Worm (Caenorhabditis elegans) whole organism, mixed stage, embryonic: Measurements from ENCODE around the gene swt-6.

Source experiments
- M03D4.4 ChIP-seq: sonication (generic microtip); optimal IDR thresholded peaks from 2 replicates; lab custom pipeline; 2017; ENCODE audit warnings: mild to moderate bottlenecking, missing genetic modification characterization, missing compliant biosample characterization
- bed-3 ChIP-seq: fragments of 200-800 bp; sonication (Bioruptor generic); optimal IDR thresholded peaks from 3 replicates; lab custom pipeline; 2018; ENCODE audit warnings: mild to moderate bottlenecking, missing genetic modification characterization, moderate library complexity, missing compliant biosample characterization
- blmp-1 ChIP-seq: fragments of 150-350 bp; optimal IDR thresholded peaks from 2 replicates; lab custom pipeline; 2014; ENCODE audit warnings: missing biosample characterization, missing genetic modification characterization
- ceh-39 ChIP-seq: fragments of 150-350 bp; optimal IDR thresholded peaks from 2 replicates; lab custom pipeline; 2014; ENCODE audit warnings: missing biosample characterization, missing genetic modification characterization
- ceh-83 ChIP-seq: fragments of 200-800 bp; sonication (Bioruptor generic); optimal IDR thresholded peaks from 2 replicates; lab custom pipeline; 2018; ENCODE audit warnings: mild to moderate bottlenecking, missing genetic modification characterization, missing compliant biosample characterization
- ces-1 ChIP-seq: fragments of 150-350 bp; optimal IDR thresholded peaks from 2 replicates; lab custom pipeline; 2014; ENCODE audit warnings: missing biosample characterization, missing genetic modification reagents, missing genetic modification characterization
- drap-1 ChIP-seq: fragments of 200-800 bp; sonication (Bioruptor generic); optimal IDR thresholded peaks from 3 replicates; lab custom pipeline; 2018; ENCODE audit warnings: mild to moderate bottlenecking, missing genetic modification characterization, missing compliant biosample characterization
- elt-1 ChIP-seq: sonication (generic microtip); optimal IDR thresholded peaks from 2 replicates; lab custom pipeline; 2017; ENCODE audit warnings: missing genetic modification characterization, mild to moderate bottlenecking, missing compliant biosample characterization, antibody characterized with exemption, moderate library complexity, borderline replicate concordance; ENCODE audit not compliant: insufficient read depth
- elt-3 ChIP-seq: fragments of 150-350 bp; optimal IDR thresholded peaks from 2 replicates; lab custom pipeline; 2014; ENCODE audit warnings: missing biosample characterization, missing genetic modification characterization
- flh-1 ChIP-seq: fragments of 200-800 bp; sonication (Bioruptor generic); optimal IDR thresholded peaks from 2 replicates; lab custom pipeline; 2018; ENCODE audit warnings: mild to moderate bottlenecking, missing genetic modification characterization, moderate library complexity, missing compliant biosample characterization
- ham-2 ChIP-seq: fragments of 200-800 bp; sonication (Bioruptor generic); optimal IDR thresholded peaks from 2 replicates; lab custom pipeline; 2018; ENCODE audit warnings: mild to moderate bottlenecking, missing genetic modification characterization, missing compliant biosample characterization
- hlh-1 ChIP-seq: fragments of 150-350 bp; optimal IDR thresholded peaks from 2 replicates; lab custom pipeline; 2014; ENCODE audit warnings: missing biosample characterization, missing genetic modification reagents, missing genetic modification characterization
- lin-32 ChIP-seq: fragments of 200-800 bp; sonication (Bioruptor generic); optimal IDR thresholded peaks from 2 replicates; lab custom pipeline; 2018; ENCODE audit warnings: mild to moderate bottlenecking, missing genetic modification characterization, missing compliant biosample characterization
- lsy-2 ChIP-seq: fragments of 150-350 bp; optimal IDR thresholded peaks from 2 replicates; lab custom pipeline; 2014; ENCODE audit warnings: missing biosample characterization, missing genetic modification characterization
- mab-5 ChIP-seq: fragments of 150-350 bp; optimal IDR thresholded peaks from 2 replicates; lab custom pipeline; 2014; ENCODE audit warnings: missing biosample characterization, missing genetic modification characterization
- mls-2 ChIP-seq: sonication (generic microtip); optimal IDR thresholded peaks from 2 replicates; lab custom pipeline; 2016; ENCODE audit warnings: mild to moderate bottlenecking, missing genetic modification characterization, moderate library complexity, missing compliant biosample characterization
- nhr-12 ChIP-seq: fragments of 150-350 bp; optimal IDR thresholded peaks from 2 replicates; lab custom pipeline; 2014; ENCODE audit warnings: missing biosample characterization, missing genetic modification characterization
- nhr-237 ChIP-seq: fragments of 150-350 bp; optimal IDR thresholded peaks from 2 replicates; lab custom pipeline; 2014; ENCODE audit warnings: missing biosample characterization, missing genetic modification characterization
- nhr-28 ChIP-seq: fragments of 150-350 bp; optimal IDR thresholded peaks from 2 replicates; lab custom pipeline; 2014; ENCODE audit warnings: missing biosample characterization, missing genetic modification characterization
- nhr-76 ChIP-seq: sonication (generic microtip); optimal IDR thresholded peaks from 2 replicates; lab custom pipeline; 2017; ENCODE audit warnings: missing biosample characterization, missing genetic modification characterization
- pha-4 ChIP-seq: fragments of 150-350 bp; optimal IDR thresholded peaks from 2 replicates; lab custom pipeline; 2018; ENCODE audit warnings: missing biosample characterization, missing genetic modification reagents, missing genetic modification characterization
- sem-2 ChIP-seq: fragments of 200-800 bp; sonication (Bioruptor generic); optimal IDR thresholded peaks from 2 replicates; lab custom pipeline; 2018; ENCODE audit warnings: mild to moderate bottlenecking, missing genetic modification characterization, missing compliant biosample characterization
- snpc-4 ChIP-seq: fragments of 150-350 bp; optimal IDR thresholded peaks from 2 replicates; lab custom pipeline; 2014; ENCODE audit warnings: missing biosample characterization, missing genetic modification characterization
- sptf-1 ChIP-seq: sonication (generic microtip); optimal IDR thresholded peaks from 2 replicates; lab custom pipeline; 2017; ENCODE audit warnings: mild to moderate bottlenecking, missing genetic modification characterization, moderate library complexity, missing compliant biosample characterization
- tbx-8 ChIP-seq: fragments of 200-800 bp; sonication (Bioruptor generic); optimal IDR thresholded peaks from 2 replicates; lab custom pipeline; 2018; ENCODE audit warnings: mild to moderate bottlenecking, missing genetic modification characterization, moderate library complexity, missing compliant biosample characterization
- unc-120 ChIP-seq: sonication (generic microtip); optimal IDR thresholded peaks from 2 replicates; lab custom pipeline; 2017; ENCODE audit warnings: missing genetic modification characterization, missing compliant biosample characterization; ENCODE audit not compliant: poor library complexity, severe bottlenecking
- unc-39 ChIP-seq: fragments of 150-350 bp; optimal IDR thresholded peaks from 2 replicates; lab custom pipeline; 2014; ENCODE audit warnings: missing biosample characterization, missing genetic modification characterization
- unc-62 ChIP-seq: fragments of 150-350 bp; optimal IDR thresholded peaks from 2 replicates; lab custom pipeline; 2014; ENCODE audit warnings: missing biosample characterization, missing genetic modification reagents, missing genetic modification characterization
- zip-8 ChIP-seq: fragments of 150-350 bp; optimal IDR thresholded peaks from 2 replicates; lab custom pipeline; 2014; ENCODE audit warnings: missing biosample characterization, missing genetic modification characterization
- ztf-11 ChIP-seq: fragments of 150-350 bp; optimal IDR thresholded peaks from 2 replicates; lab custom pipeline; 2014; ENCODE audit warnings: missing biosample characterization, missing genetic modification characterization

Gene swt-6

DNA sequence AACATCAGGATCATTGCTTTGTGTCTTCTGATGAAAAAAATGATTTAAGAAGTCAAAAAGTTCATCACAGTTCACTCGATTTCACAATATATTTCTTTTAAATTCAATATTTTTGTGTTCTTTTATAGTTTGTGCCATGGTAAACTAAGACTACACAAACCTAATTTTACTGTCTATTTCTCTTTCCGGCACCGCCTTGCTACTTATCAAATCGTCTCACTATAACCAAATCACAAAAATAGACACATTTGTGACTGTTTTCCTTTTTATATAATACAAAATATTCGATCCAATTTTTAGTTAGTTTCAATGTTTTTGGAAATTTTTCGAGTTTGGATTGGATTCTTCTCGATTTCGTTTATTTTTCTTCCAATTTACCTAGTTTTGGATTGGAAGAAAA is at the start of gene swt-6:
Gene swt-6, plus strand, starts transcription at position 301 of the 400 bp plus-strand sequence.
- TF ChIP-seq sem-2 (GFP tag; lab: Kevin White, UChicago) (no peak), elt-3 (tag; lab: Kevin White, UChicago) (no peak)

- no peak for TF ChIP-seq drap-1
- no peak for TF ChIP-seq nhr-28 (tag; lab: Kevin White, UChicago)
- no peak for TF ChIP-seq nhr-12 (tag; lab: Kevin White, UChicago)
- TF ChIP-seq mls-2 (tag; lab: Kevin White, UChicago), result no peak
- no peak for TF ChIP-seq elt-1 (tag; lab: Kevin White, UChicago)
- no peak for TF ChIP-seq pha-4 (tag; lab: Kevin White, UChicago)
- no peak for TF ChIP-seq lin-32 (GFP tag; lab: Kevin White, UChicago)
- TF ChIP-seq nhr-76 (tag; lab: Kevin White, UChicago), result no peak
- TF ChIP-seq ztf-11 (tag; lab: Kevin White, UChicago), result no peak
- TF ChIP-seq tbx-8 (GFP tag; lab: Kevin White, UChicago), result no peak
- TF ChIP-seq unc-120 (tag; lab: Kevin White, UChicago), result no peak
- TF ChIP-seq snpc-4 (tag; lab: Kevin White, UChicago), result no peak
- TF ChIP-seq ceh-39, result no peak
- TF ChIP-seq lsy-2 (tag; lab: Kevin White, UChicago), result no peak
- TF ChIP-seq unc-39 (tag; lab: Kevin White, UChicago), result no peak
- TF ChIP-seq blmp-1 (tag; lab: Kevin White, UChicago), result no peak
These were observed 49.7 kb upstream of the swt-6 start, which contains the start of gene stdh-3 for ce11 chrV:13904446-13904845. Gene stdh-3, plus strand, starts transcription at chrV:13904611.

- TF ChIP-seq M03D4.4 (tag; lab: Kevin White, UChicago) (no peak), ces-1 (GFP tag; lab: Kevin White, UChicago) (peak; percentile 79)
These were observed 48.0 kb upstream of the swt-6 start, which contains the start of gene stdh-1 for ce11 chrV:13906166-13906565. Gene stdh-1, plus strand, starts transcription at chrV:13906492.

DNA sequence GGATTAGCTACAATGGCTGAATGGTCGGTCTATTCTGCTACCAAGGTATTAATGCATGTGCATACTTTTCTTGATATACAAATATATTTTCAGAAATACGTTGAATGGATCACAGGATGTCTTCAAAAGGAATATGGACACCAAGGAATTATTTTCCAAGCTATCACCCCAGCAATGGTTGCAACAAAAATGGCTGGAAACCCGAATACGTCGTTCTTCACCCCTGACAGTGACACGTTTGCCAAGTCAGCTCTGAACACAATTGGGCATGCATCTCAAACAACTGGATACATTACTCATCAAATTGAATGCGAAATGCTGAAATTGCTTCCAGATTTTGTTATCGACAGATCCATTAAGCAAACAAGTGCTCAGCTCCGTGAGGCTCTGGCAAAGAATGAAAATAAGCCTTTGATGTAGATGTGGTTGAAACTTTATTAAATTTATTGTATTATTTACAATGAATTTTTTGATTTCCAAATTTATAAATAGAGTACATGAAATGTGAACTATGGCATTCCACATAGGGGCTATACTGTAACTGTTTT is 46.5 kb upstream of the swt-6 start:
- TF ChIP-seq hlh-1, result no peak
- no peak for TF ChIP-seq drap-1
- no peak for TF ChIP-seq lin-32 (GFP tag; lab: Kevin White, UChicago)
- no peak for TF ChIP-seq blmp-1 (tag; lab: Kevin White, UChicago)
- TF ChIP-seq nhr-12 (tag; lab: Kevin White, UChicago), result no peak
- no peak for TF ChIP-seq ham-2 (GFP tag; lab: Kevin White, UChicago)
- no peak for TF ChIP-seq tbx-8 (GFP tag; lab: Kevin White, UChicago)
- no peak for TF ChIP-seq flh-1 (GFP tag; lab: Kevin White, UChicago)
- no peak for TF ChIP-seq nhr-28 (tag; lab: Kevin White, UChicago)
- no peak for TF ChIP-seq ztf-11 (tag; lab: Kevin White, UChicago)

- TF ChIP-seq mab-5 (tag; lab: Kevin White, UChicago) (no peak), unc-62 (no peak), mls-2 (tag; lab: Kevin White, UChicago) (no peak), tbx-8 (GFP tag; lab: Kevin White, UChicago) (no peak), zip-8 (tag; lab: Kevin White, UChicago) (no peak), sptf-1 (tag; lab: Kevin White, UChicago) (no peak), hlh-1 (no peak), M03D4.4 (tag; lab: Kevin White, UChicago) (no peak), nhr-237 (no peak), bed-3 (GFP tag; lab: Kevin White, UChicago) (no peak), lsy-2 (tag; lab: Kevin White, UChicago) (no peak), ceh-83 (GFP tag; lab: Kevin White, UChicago) (no peak), sem-2 (GFP tag; lab: Kevin White, UChicago) (no peak), unc-39 (tag; lab: Kevin White, UChicago) (no peak), unc-120 (tag; lab: Kevin White, UChicago) (no peak), ham-2 (GFP tag; lab: Kevin White, UChicago) (no peak), flh-1 (GFP tag; lab: Kevin White, UChicago) (no peak)
These were observed 45.8 kb upstream of the swt-6 start for ce11 chrV:13908120-13908915.
